Worm (Caenorhabditis elegans): Measurements from ENCODE around the gene srlf-5.

srlf-5 gene

DNA sequence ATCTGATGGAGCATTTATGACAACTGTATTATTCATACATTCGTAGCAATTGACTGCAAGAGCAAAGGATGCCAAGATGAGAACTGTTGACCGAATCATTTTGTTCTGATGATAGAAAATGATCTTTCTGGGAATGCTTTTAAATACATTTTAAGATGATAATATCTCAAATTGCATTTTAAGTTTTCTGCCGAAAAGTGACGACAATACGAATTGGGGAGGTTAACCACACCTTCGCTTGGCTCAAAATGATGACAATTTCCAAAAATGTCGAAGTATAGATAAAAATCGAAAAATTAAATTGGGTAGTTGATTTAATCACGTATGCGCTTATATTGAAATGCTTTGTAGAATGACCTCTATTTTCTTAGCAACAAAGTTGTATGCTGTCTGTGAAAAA lies 14.7 kb upstream of the srlf-5 start, which contains the start of gene dod-24:
Gene dod-24, minus strand, starts transcription at position 101 of the 400 bp plus-strand sequence.
- no peak for TF ChIP-seq flt-1 (GFP tag; IDR thresholded peaks at IDR 0.05)
- TF ChIP-seq hnd-1 (tag; optimal IDR thresholded peaks at IDR 0.05), result no peak
- TF ChIP-seq scrt-1 (GFP tag; IDR thresholded peaks at IDR 0.05), result no peak
- TF ChIP-seq hmg-4 (GFP tag; optimal IDR thresholded peaks at IDR 0.05), result no peak
- no peak for TF ChIP-seq tra-4 (tag; optimal IDR thresholded peaks at IDR 0.05)
- TF ChIP-seq sea-1 (GFP tag; conservative IDR thresholded peaks at IDR 0.05), result no peak
- TF ChIP-seq B0310.2 (tag; optimal IDR thresholded peaks at IDR 0.05), result no peak
- TF ChIP-seq tbx-37 (GFP tag; conservative IDR thresholded peaks at IDR 0.05), result no peak
- no peak for TF ChIP-seq F13C5.2 (tag; optimal IDR thresholded peaks at IDR 0.05)
- TF ChIP-seq tbx-11 (GFP tag; IDR thresholded peaks at IDR 0.05), result no peak
- TF ChIP-seq pes-1 (GFP tag; IDR thresholded peaks at IDR 0.05), result no peak
- TF ChIP-seq ama-1 (optimal IDR thresholded peaks at IDR 0.05), result no peak

- TF ChIP-seq pes-1 (GFP tag; IDR thresholded peaks at IDR 0.05) (no peak), tbx-11 (GFP tag; IDR thresholded peaks at IDR 0.05) (no peak), hmbx-1 (tag; optimal IDR thresholded peaks at IDR 0.05) (no peak), scrt-1 (GFP tag; IDR thresholded peaks at IDR 0.05) (no peak), F13C5.2 (tag; optimal IDR thresholded peaks at IDR 0.05) (no peak), ama-1 (optimal IDR thresholded peaks at IDR 0.05) (no peak), hnd-1 (tag; optimal IDR thresholded peaks at IDR 0.05) (no peak), B0310.2 (tag; optimal IDR thresholded peaks at IDR 0.05) (no peak), hmg-4 (GFP tag; optimal IDR thresholded peaks at IDR 0.05) (no peak), aly-1 (tag; optimal IDR thresholded peaks at IDR 0.05) (no peak)
Measured at ce11 chrIV:12936221-12936776, 9.8 kb upstream of the srlf-5 start, which contains the start of the genes cld-1 and dod-21. TSS of gene cld-1 (minus strand) at chrIV:12936271. TSS of gene dod-21 (plus strand) at chrIV:12936738.

- TF ChIP-seq ceh-13 (GFP tag; optimal IDR thresholded peaks at IDR 0.05) (no peak), sea-1 (GFP tag; conservative IDR thresholded peaks at IDR 0.05) (no peak), ama-1 (optimal IDR thresholded peaks at IDR 0.05) (no peak), hnd-1 (tag; optimal IDR thresholded peaks at IDR 0.05) (no peak), ets-7 (tag; optimal IDR thresholded peaks at IDR 0.05) (no peak), scrt-1 (GFP tag; IDR thresholded peaks at IDR 0.05) (no peak), B0310.2 (tag; optimal IDR thresholded peaks at IDR 0.05) (no peak), hmg-4 (GFP tag; optimal IDR thresholded peaks at IDR 0.05) (no peak), tra-4 (tag; optimal IDR thresholded peaks at IDR 0.05) (no peak), tbx-11 (GFP tag; IDR thresholded peaks at IDR 0.05) (no peak), flt-1 (GFP tag; IDR thresholded peaks at IDR 0.05) (no peak), F13C5.2 (tag; optimal IDR thresholded peaks at IDR 0.05) (no peak)
Measured at ce11 chrIV:12924332-12924731, 2.2 kb downstream of the srlf-5 start, which contains the start of gene srlf-4. TSS of gene srlf-4 (minus strand) at chrIV:12924432.

DNA sequence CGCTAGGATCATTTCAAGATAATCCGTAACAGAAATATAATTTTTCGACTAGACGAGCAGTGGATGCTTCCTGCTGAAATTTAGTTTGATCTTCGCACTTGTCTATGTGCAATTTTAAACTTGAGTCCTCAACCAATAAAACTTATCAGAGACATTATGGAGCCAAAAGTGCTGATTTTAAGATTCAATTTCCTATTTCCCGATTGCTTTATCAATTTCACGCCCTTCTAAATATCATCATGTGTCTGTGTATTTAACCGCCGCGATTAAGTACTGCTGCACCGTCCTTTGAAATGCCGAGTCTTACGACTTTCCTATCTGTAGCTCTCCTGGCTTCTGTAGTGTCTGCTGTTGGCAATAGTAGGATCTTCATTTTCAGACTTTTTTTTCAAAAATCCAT lies 5.5 kb downstream of the srlf-5 start, which contains the start of gene C32H11.4:
Gene C32H11.4, plus strand, starts transcription at position 238 of the 400 bp plus-strand sequence.
- TF ChIP-seq scrt-1 (GFP tag; IDR thresholded peaks at IDR 0.05) (no peak), ceh-36 (tag; optimal IDR thresholded peaks at IDR 0.05) (no peak), aly-1 (tag; optimal IDR thresholded peaks at IDR 0.05) (no peak), hnd-1 (tag; optimal IDR thresholded peaks at IDR 0.05) (no peak), ceh-13 (GFP tag; optimal IDR thresholded peaks at IDR 0.05) (no peak), hmg-4 (GFP tag; optimal IDR thresholded peaks at IDR 0.05) (no peak), flt-1 (GFP tag; IDR thresholded peaks at IDR 0.05) (no peak), tbx-37 (GFP tag; conservative IDR thresholded peaks at IDR 0.05) (no peak), B0310.2 (tag; optimal IDR thresholded peaks at IDR 0.05) (no peak)

ce11 chrIV:12920553-12920952 lies 6.0 kb downstream of the srlf-5 start:
- TF ChIP-seq ama-1 (optimal IDR thresholded peaks at IDR 0.05), result no peak
- no peak for TF ChIP-seq B0310.2 (tag; optimal IDR thresholded peaks at IDR 0.05)
- no peak for TF ChIP-seq tbx-11 (GFP tag; IDR thresholded peaks at IDR 0.05)
- no peak for TF ChIP-seq flt-1 (GFP tag; IDR thresholded peaks at IDR 0.05)
- no peak for TF ChIP-seq hmbx-1 (tag; optimal IDR thresholded peaks at IDR 0.05)
- TF ChIP-seq tbx-37 (GFP tag; conservative IDR thresholded peaks at IDR 0.05), result no peak
- TF ChIP-seq hmg-4 (GFP tag; optimal IDR thresholded peaks at IDR 0.05), result no peak
- TF ChIP-seq sea-1 (GFP tag; conservative IDR thresholded peaks at IDR 0.05), result no peak
- no peak for TF ChIP-seq scrt-1 (GFP tag; IDR thresholded peaks at IDR 0.05)
- no peak for TF ChIP-seq tra-4 (tag; optimal IDR thresholded peaks at IDR 0.05)
- no peak for TF ChIP-seq ceh-36 (tag; optimal IDR thresholded peaks at IDR 0.05)
- TF ChIP-seq ets-7 (tag; optimal IDR thresholded peaks at IDR 0.05), result no peak
- TF ChIP-seq hnd-1 (tag; optimal IDR thresholded peaks at IDR 0.05), result no peak
- no peak for TF ChIP-seq pes-1 (GFP tag; IDR thresholded peaks at IDR 0.05)
- no peak for TF ChIP-seq ceh-13 (GFP tag; optimal IDR thresholded peaks at IDR 0.05)
- TF ChIP-seq F13C5.2 (tag; optimal IDR thresholded peaks at IDR 0.05), result no peak
- TF ChIP-seq aly-1 (tag; optimal IDR thresholded peaks at IDR 0.05), result no peak

- TF ChIP-seq hnd-1 (tag; optimal IDR thresholded peaks at IDR 0.05) (no peak), tbx-37 (GFP tag; conservative IDR thresholded peaks at IDR 0.05) (no peak), hmg-4 (GFP tag; optimal IDR thresholded peaks at IDR 0.05) (no peak)
Measured at ce11 chrIV:12918256-12918655, 8.3 kb downstream of the srlf-5 start, which contains the start of gene C32H11.3. TSS of gene C32H11.3 (plus strand) at chrIV:12918556.

ce11 chrIV:12915479-12915878 lies 11.1 kb downstream of the srlf-5 start, which contains the start of gene srz-15:
TSS of gene srz-15 (plus strand) at chrIV:12915779.
- TF ChIP-seq ama-1 (optimal IDR thresholded peaks at IDR 0.05), result no peak
- no peak for TF ChIP-seq hmbx-1 (tag; optimal IDR thresholded peaks at IDR 0.05)
- no peak for TF ChIP-seq F13C5.2 (tag; optimal IDR thresholded peaks at IDR 0.05)
- no peak for TF ChIP-seq tbx-37 (GFP tag; conservative IDR thresholded peaks at IDR 0.05)
- no peak for TF ChIP-seq ceh-13 (GFP tag; optimal IDR thresholded peaks at IDR 0.05)

- TF ChIP-seq scrt-1 (GFP tag; IDR thresholded peaks at IDR 0.05), result no peak
- TF ChIP-seq hnd-1 (tag; optimal IDR thresholded peaks at IDR 0.05), result no peak
- no peak for TF ChIP-seq tbx-37 (GFP tag; conservative IDR thresholded peaks at IDR 0.05)
- TF ChIP-seq ets-7 (tag; optimal IDR thresholded peaks at IDR 0.05), result no peak
- TF ChIP-seq hmg-4 (GFP tag; optimal IDR thresholded peaks at IDR 0.05), result no peak
- no peak for TF ChIP-seq flt-1 (GFP tag; IDR thresholded peaks at IDR 0.05)
- TF ChIP-seq pes-1 (GFP tag; IDR thresholded peaks at IDR 0.05), result no peak
- TF ChIP-seq tbx-11 (GFP tag; IDR thresholded peaks at IDR 0.05), result no peak
- TF ChIP-seq ceh-13 (GFP tag; optimal IDR thresholded peaks at IDR 0.05), result no peak
- TF ChIP-seq ceh-36 (tag; optimal IDR thresholded peaks at IDR 0.05), result no peak
- TF ChIP-seq F13C5.2 (tag; optimal IDR thresholded peaks at IDR 0.05), result no peak
- no peak for TF ChIP-seq aly-1 (tag; optimal IDR thresholded peaks at IDR 0.05)
Measured at ce11 chrIV:12914532-12915019, 12.0 kb downstream of the srlf-5 start, which contains the start of gene irg-6. TSS of gene irg-6 (minus strand) at chrIV:12914969.

Data from whole organism, early embryonic.